Worm (Caenorhabditis elegans) whole organism, mixed stage, embryonic: Measurements from ENCODE around the gene C17G10.1.

ENCODE experiments used
- M03D4.4 ChIP-seq: sonication (generic microtip); optimal IDR thresholded peaks from 2 replicates; lab custom pipeline; 2017; ENCODE audit warnings: mild to moderate bottlenecking, missing genetic modification characterization, missing compliant biosample characterization
- ceh-39 ChIP-seq: fragments of 150-350 bp; optimal IDR thresholded peaks from 2 replicates; lab custom pipeline; 2014; ENCODE audit warnings: missing biosample characterization, missing genetic modification characterization
- ceh-43 ChIP-seq: fragments of 200-800 bp; sonication (Bioruptor generic); optimal IDR thresholded peaks from 2 replicates; lab custom pipeline; 2018; ENCODE audit warnings: mild to moderate bottlenecking, missing genetic modification characterization, moderate library complexity, missing compliant biosample characterization
- ceh-83 ChIP-seq: fragments of 200-800 bp; sonication (Bioruptor generic); optimal IDR thresholded peaks from 2 replicates; lab custom pipeline; 2018; ENCODE audit warnings: mild to moderate bottlenecking, missing genetic modification characterization, missing compliant biosample characterization
- ces-1 ChIP-seq: fragments of 150-350 bp; optimal IDR thresholded peaks from 2 replicates; lab custom pipeline; 2014; ENCODE audit warnings: missing biosample characterization, missing genetic modification reagents, missing genetic modification characterization
- cnd-1 ChIP-seq: fragments of 200-800 bp; sonication (Bioruptor generic); optimal IDR thresholded peaks from 2 replicates; lab custom pipeline; 2018; ENCODE audit warnings: mild to moderate bottlenecking, missing genetic modification characterization, missing compliant biosample characterization
- drap-1 ChIP-seq: fragments of 200-800 bp; sonication (Bioruptor generic); optimal IDR thresholded peaks from 3 replicates; lab custom pipeline; 2018; ENCODE audit warnings: mild to moderate bottlenecking, missing genetic modification characterization, missing compliant biosample characterization
- elt-1 ChIP-seq: sonication (generic microtip); optimal IDR thresholded peaks from 2 replicates; lab custom pipeline; 2017; ENCODE audit warnings: missing genetic modification characterization, mild to moderate bottlenecking, missing compliant biosample characterization, antibody characterized with exemption, moderate library complexity, borderline replicate concordance; ENCODE audit not compliant: insufficient read depth
- elt-3 ChIP-seq: fragments of 150-350 bp; optimal IDR thresholded peaks from 2 replicates; lab custom pipeline; 2014; ENCODE audit warnings: missing biosample characterization, missing genetic modification characterization
- flh-1 ChIP-seq: fragments of 200-800 bp; sonication (Bioruptor generic); optimal IDR thresholded peaks from 2 replicates; lab custom pipeline; 2018; ENCODE audit warnings: mild to moderate bottlenecking, missing genetic modification characterization, moderate library complexity, missing compliant biosample characterization
- ham-2 ChIP-seq: fragments of 200-800 bp; sonication (Bioruptor generic); optimal IDR thresholded peaks from 2 replicates; lab custom pipeline; 2018; ENCODE audit warnings: mild to moderate bottlenecking, missing genetic modification characterization, missing compliant biosample characterization
- hlh-1 ChIP-seq: fragments of 150-350 bp; optimal IDR thresholded peaks from 2 replicates; lab custom pipeline; 2014; ENCODE audit warnings: missing biosample characterization, missing genetic modification reagents, missing genetic modification characterization
- lin-13 ChIP-seq: fragments of 150-350 bp; optimal IDR thresholded peaks from 2 replicates; lab custom pipeline; 2014; ENCODE audit warnings: missing biosample characterization, missing genetic modification characterization
- lsy-2 ChIP-seq: fragments of 150-350 bp; optimal IDR thresholded peaks from 2 replicates; lab custom pipeline; 2014; ENCODE audit warnings: missing biosample characterization, missing genetic modification characterization
- mep-1 ChIP-seq: fragments of 150-350 bp; optimal IDR thresholded peaks from 2 replicates; lab custom pipeline; 2017; ENCODE audit warnings: missing biosample characterization, missing genetic modification reagents, missing genetic modification characterization, inconsistent platforms
- nhr-12 ChIP-seq: fragments of 150-350 bp; optimal IDR thresholded peaks from 2 replicates; lab custom pipeline; 2014; ENCODE audit warnings: missing biosample characterization, missing genetic modification characterization
- nhr-2 ChIP-seq: fragments of 150-350 bp; optimal IDR thresholded peaks from 2 replicates; lab custom pipeline; 2014; ENCODE audit warnings: missing biosample characterization, missing genetic modification characterization
- nhr-237 ChIP-seq: fragments of 150-350 bp; optimal IDR thresholded peaks from 2 replicates; lab custom pipeline; 2014; ENCODE audit warnings: missing biosample characterization, missing genetic modification characterization
- nhr-28 ChIP-seq: fragments of 150-350 bp; optimal IDR thresholded peaks from 2 replicates; lab custom pipeline; 2014; ENCODE audit warnings: missing biosample characterization, missing genetic modification characterization
- nhr-76 ChIP-seq: sonication (generic microtip); optimal IDR thresholded peaks from 2 replicates; lab custom pipeline; 2017; ENCODE audit warnings: missing biosample characterization, missing genetic modification characterization
- pha-4 ChIP-seq: fragments of 150-350 bp; optimal IDR thresholded peaks from 2 replicates; lab custom pipeline; 2018; ENCODE audit warnings: missing biosample characterization, missing genetic modification reagents, missing genetic modification characterization
- sem-2 ChIP-seq: fragments of 200-800 bp; sonication (Bioruptor generic); optimal IDR thresholded peaks from 2 replicates; lab custom pipeline; 2018; ENCODE audit warnings: mild to moderate bottlenecking, missing genetic modification characterization, missing compliant biosample characterization
- snpc-4 ChIP-seq: fragments of 150-350 bp; optimal IDR thresholded peaks from 2 replicates; lab custom pipeline; 2014; ENCODE audit warnings: missing biosample characterization, missing genetic modification characterization
- sptf-1 ChIP-seq: sonication (generic microtip); optimal IDR thresholded peaks from 2 replicates; lab custom pipeline; 2017; ENCODE audit warnings: mild to moderate bottlenecking, missing genetic modification characterization, moderate library complexity, missing compliant biosample characterization
- tbx-8 ChIP-seq: fragments of 200-800 bp; sonication (Bioruptor generic); optimal IDR thresholded peaks from 2 replicates; lab custom pipeline; 2018; ENCODE audit warnings: mild to moderate bottlenecking, missing genetic modification characterization, moderate library complexity, missing compliant biosample characterization
- unc-120 ChIP-seq: sonication (generic microtip); optimal IDR thresholded peaks from 2 replicates; lab custom pipeline; 2017; ENCODE audit warnings: missing genetic modification characterization, missing compliant biosample characterization; ENCODE audit not compliant: poor library complexity, severe bottlenecking
- unc-39 ChIP-seq: fragments of 150-350 bp; optimal IDR thresholded peaks from 2 replicates; lab custom pipeline; 2014; ENCODE audit warnings: missing biosample characterization, missing genetic modification characterization
- unc-62 ChIP-seq: fragments of 150-350 bp; optimal IDR thresholded peaks from 2 replicates; lab custom pipeline; 2014; ENCODE audit warnings: missing biosample characterization, missing genetic modification reagents, missing genetic modification characterization
- zip-8 ChIP-seq: fragments of 150-350 bp; optimal IDR thresholded peaks from 2 replicates; lab custom pipeline; 2014; ENCODE audit warnings: missing biosample characterization, missing genetic modification characterization
- ztf-11 ChIP-seq: fragments of 150-350 bp; optimal IDR thresholded peaks from 2 replicates; lab custom pipeline; 2014; ENCODE audit warnings: missing biosample characterization, missing genetic modification characterization

C17G10.1 gene

ce11 chrII:5596247-5596646 is at the start of gene C17G10.1:
TSS of gene C17G10.1 (plus strand) at chrII:5596547.
- no peak for TF ChIP-seq nhr-2 (tag; lab: Kevin White, UChicago)
- TF ChIP-seq hlh-1: no peak
- TF ChIP-seq ztf-11 (tag; lab: Kevin White, UChicago): no peak
- TF ChIP-seq unc-39 (tag; lab: Kevin White, UChicago): no peak
- TF ChIP-seq mep-1 (tag; lab: Kevin White, UChicago): no peak
- no peak for TF ChIP-seq ceh-43 (GFP tag; lab: Kevin White, UChicago)
- no peak for TF ChIP-seq ceh-39 (tag; lab: Kevin White, UChicago)
- no peak for TF ChIP-seq sem-2
- TF ChIP-seq lsy-2 (tag; lab: Kevin White, UChicago): no peak
- TF ChIP-seq unc-62: no peak
- TF ChIP-seq tbx-8 (GFP tag; lab: Kevin White, UChicago): no peak
- no peak for TF ChIP-seq ceh-83 (GFP tag; lab: Kevin White, UChicago)
- TF ChIP-seq, all 35 proteins: peak for 0

ce11 chrII:5547442-5547894 is 48.9 kb upstream of the C17G10.1 start, which contains the start of gene acdh-2:
TSS of gene acdh-2 (minus strand) at chrII:5547492.
- TF ChIP-seq nhr-28 (tag; lab: Kevin White, UChicago) (no peak), sem-2 (no peak), elt-1 (tag; lab: Kevin White, UChicago) (no peak), drap-1 (GFP tag; lab: Kevin White, UChicago) (no peak), ztf-11 (tag; lab: Kevin White, UChicago) (no peak), unc-39 (tag; lab: Kevin White, UChicago) (no peak), ceh-43 (GFP tag; lab: Kevin White, UChicago) (no peak), nhr-12 (tag; lab: Kevin White, UChicago) (no peak), sptf-1 (tag; lab: Kevin White, UChicago) (no peak)

- no peak for TF ChIP-seq lsy-2 (tag; lab: Kevin White, UChicago)
- no peak for TF ChIP-seq snpc-4
- no peak for TF ChIP-seq sptf-1 (tag; lab: Kevin White, UChicago)
- no peak for TF ChIP-seq nhr-237 (tag; lab: Kevin White, UChicago)
- TF ChIP-seq hlh-1: no peak
- no peak for TF ChIP-seq nhr-76
- TF ChIP-seq ham-2: no peak
- TF ChIP-seq ztf-11 (tag; lab: Kevin White, UChicago): no peak
- TF ChIP-seq cnd-1 (tag; lab: Kevin White, UChicago): no peak
- TF ChIP-seq ces-1 (GFP tag; lab: Kevin White, UChicago): no peak
- no peak for TF ChIP-seq ceh-83 (GFP tag; lab: Kevin White, UChicago)
- no peak for TF ChIP-seq zip-8 (tag; lab: Kevin White, UChicago)
- TF ChIP-seq elt-1 (tag; lab: Kevin White, UChicago): no peak
- no peak for TF ChIP-seq drap-1 (GFP tag; lab: Kevin White, UChicago)
These were observed 46.6 kb upstream of the C17G10.1 start, which contains the start of gene C17C3.6 for ce11 chrII:5549746-5550145. TSS of gene C17C3.6 (plus strand) at chrII:5550046.

DNA sequence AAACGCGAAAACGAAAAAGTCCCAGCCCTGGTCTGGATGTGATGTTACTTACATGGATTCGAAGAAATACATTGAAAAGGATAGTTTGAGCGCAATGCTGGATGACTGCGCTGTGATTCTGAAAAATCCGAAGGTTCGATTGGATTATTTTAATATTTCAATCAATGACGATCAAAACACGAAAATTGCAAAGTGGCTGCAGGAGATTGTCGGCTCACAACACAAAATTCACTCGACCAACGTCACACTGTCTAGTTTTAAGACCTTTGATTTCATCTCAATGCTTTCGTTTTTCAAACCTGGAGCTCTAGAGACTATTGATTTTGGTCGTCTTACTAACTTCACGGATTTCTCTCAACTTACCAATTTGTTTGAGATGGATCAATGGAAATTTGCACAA is 44.8 kb upstream of the C17G10.1 start, which contains the start of gene C17C3.5:
TSS of gene C17C3.5 (plus strand) at position 301 of the 400 bp plus-strand sequence.
- TF ChIP-seq cnd-1 (tag; lab: Kevin White, UChicago) (no peak), nhr-12 (tag; lab: Kevin White, UChicago) (no peak), snpc-4 (no peak), M03D4.4 (tag; lab: Kevin White, UChicago) (no peak), nhr-76 (no peak), lsy-2 (tag; lab: Kevin White, UChicago) (no peak), nhr-28 (tag; lab: Kevin White, UChicago) (no peak), sptf-1 (tag; lab: Kevin White, UChicago) (no peak), nhr-237 (tag; lab: Kevin White, UChicago) (no peak), zip-8 (tag; lab: Kevin White, UChicago) (no peak), lin-13 (tag; lab: Kevin White, UChicago) (no peak), nhr-2 (tag; lab: Kevin White, UChicago) (no peak), flh-1 (GFP tag; lab: Kevin White, UChicago) (no peak)

DNA sequence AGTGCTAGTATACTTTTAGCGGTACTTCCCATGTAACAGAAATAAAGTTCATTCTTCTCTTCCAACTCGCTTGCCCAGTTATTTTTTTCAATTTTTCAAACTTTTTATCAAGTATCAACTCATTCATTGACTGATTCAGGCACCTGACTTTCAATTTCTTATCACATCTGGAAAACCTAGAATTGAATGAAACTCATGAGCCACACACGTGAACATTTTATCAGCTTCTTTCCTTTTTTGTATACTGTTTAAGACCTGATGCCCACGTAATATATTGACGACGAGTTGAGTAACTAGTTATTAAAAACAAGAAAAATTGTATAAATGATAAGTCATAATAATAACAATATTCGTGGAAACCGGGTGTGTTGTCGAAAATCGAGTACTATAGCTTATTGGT is 42.8 kb upstream of the C17G10.1 start:
- TF ChIP-seq unc-120 (tag; lab: Kevin White, UChicago): no peak
- no peak for TF ChIP-seq nhr-2 (tag; lab: Kevin White, UChicago)
- no peak for TF ChIP-seq pha-4
- no peak for TF ChIP-seq lsy-2 (tag; lab: Kevin White, UChicago)
- no peak for TF ChIP-seq zip-8 (tag; lab: Kevin White, UChicago)
- no peak for TF ChIP-seq ceh-43 (GFP tag; lab: Kevin White, UChicago)
- TF ChIP-seq sptf-1 (tag; lab: Kevin White, UChicago): no peak
- no peak for TF ChIP-seq lin-13 (tag; lab: Kevin White, UChicago)
- no peak for TF ChIP-seq elt-3 (tag; lab: Kevin White, UChicago)
- TF ChIP-seq mep-1 (tag; lab: Kevin White, UChicago): no peak
- TF ChIP-seq drap-1 (GFP tag; lab: Kevin White, UChicago): no peak
